Fruit fly (Drosophila melanogaster): ENCODE results near the gene ValRS-m.

The ValRS-m gene

dm6 chr3L:8952549-8953198, 11.9 kb downstream of the ValRS-m start:
- no peak for TF ChIP-seq CG17801 (GFP tag; optimal IDR thresholded peaks at IDR 0.05; ENCODE audit: partially characterized antibody)

- no peak for TF ChIP-seq CG17801 (GFP tag; optimal IDR thresholded peaks at IDR 0.05; ENCODE audit: partially characterized antibody)
Observed at dm6 chr3L:8951507-8951906, 13.1 kb downstream of the ValRS-m start.

- no peak for TF ChIP-seq CG17801 (GFP tag; optimal IDR thresholded peaks at IDR 0.05; ENCODE audit: partially characterized antibody)
Observed at dm6 chr3L:8950955-8951354, 13.6 kb downstream of the ValRS-m start.

- no peak for TF ChIP-seq CG17801 (GFP tag; optimal IDR thresholded peaks at IDR 0.05; ENCODE audit: partially characterized antibody)
Observed at dm6 chr3L:8949823-8950222, 14.7 kb downstream of the ValRS-m start.

dm6 chr3L:8947848-8948494, 16.6 kb downstream of the ValRS-m start:
- TF ChIP-seq CG17801 (GFP tag; optimal IDR thresholded peaks at IDR 0.05; ENCODE audit: partially characterized antibody) = no peak

dm6 chr3L:8939654-8940053, 24.9 kb downstream of the ValRS-m start:
- TF ChIP-seq CG17801 (GFP tag; optimal IDR thresholded peaks at IDR 0.05; ENCODE audit: partially characterized antibody) = no peak

- peak; percentile 49 for TF ChIP-seq CG17801 (GFP tag; optimal IDR thresholded peaks at IDR 0.05; ENCODE audit: partially characterized antibody)
Observed at dm6 chr3L:8931916-8932315, 32.7 kb downstream of the ValRS-m start.

dm6 chr3L:8929527-8929926, 35.0 kb downstream of the ValRS-m start:
- no peak for TF ChIP-seq CG17801 (GFP tag; optimal IDR thresholded peaks at IDR 0.05; ENCODE audit: partially characterized antibody)

dm6 chr3L:8925679-8926078, 38.9 kb downstream of the ValRS-m start:
- no peak for TF ChIP-seq CG17801 (GFP tag; optimal IDR thresholded peaks at IDR 0.05; ENCODE audit: partially characterized antibody)

dm6 chr3L:8924999-8925398, 39.6 kb downstream of the ValRS-m start:
- TF ChIP-seq CG17801 (GFP tag; optimal IDR thresholded peaks at IDR 0.05; ENCODE audit: partially characterized antibody) = no peak

- TF ChIP-seq CG17801 (GFP tag; optimal IDR thresholded peaks at IDR 0.05; ENCODE audit: partially characterized antibody) = no peak
Observed at dm6 chr3L:8924417-8924913, 40.1 kb downstream of the ValRS-m start.

- TF ChIP-seq CG17801 (GFP tag; optimal IDR thresholded peaks at IDR 0.05; ENCODE audit: partially characterized antibody) = no peak
Observed at dm6 chr3L:8920710-8921109, 43.9 kb downstream of the ValRS-m start.

dm6 chr3L:8919678-8920077, 44.9 kb downstream of the ValRS-m start:
- no peak for TF ChIP-seq CG17801 (GFP tag; optimal IDR thresholded peaks at IDR 0.05; ENCODE audit: partially characterized antibody)

- peak; percentile 53 for TF ChIP-seq CG17801 (GFP tag; optimal IDR thresholded peaks at IDR 0.05; ENCODE audit: partially characterized antibody)
Observed at dm6 chr3L:8913537-8914108, 50.9 kb downstream of the ValRS-m start.

- peak; percentile 23 for TF ChIP-seq CG17801 (GFP tag; optimal IDR thresholded peaks at IDR 0.05; ENCODE audit: partially characterized antibody)
Observed at dm6 chr3L:8912332-8912731, 52.2 kb downstream of the ValRS-m start, which contains the start of the genes Tsp66E and mfr. Gene Tsp66E (plus strand): TSS chr3L:8912499. Gene mfr (minus strand): TSS chr3L:8912671.
